Worm (Caenorhabditis elegans) whole organism, mixed stage, embryonic: ENCODE measurements around the gene ZK1248.11.

ENCODE experiments used
- M03D4.4 ChIP-seq: sonication (generic microtip); optimal IDR thresholded peaks from 2 replicates; lab custom pipeline; 2017; ENCODE audit warnings: mild to moderate bottlenecking, missing genetic modification characterization, missing compliant biosample characterization
- lin-32 ChIP-seq: fragments of 200-800 bp; sonication (Bioruptor generic); optimal IDR thresholded peaks from 2 replicates; lab custom pipeline; 2018; ENCODE audit warnings: mild to moderate bottlenecking, missing genetic modification characterization, missing compliant biosample characterization
- lsy-2 ChIP-seq: fragments of 150-350 bp; optimal IDR thresholded peaks from 2 replicates; lab custom pipeline; 2014; ENCODE audit warnings: missing biosample characterization, missing genetic modification characterization
- snpc-4 ChIP-seq: fragments of 150-350 bp; optimal IDR thresholded peaks from 2 replicates; lab custom pipeline; 2014; ENCODE audit warnings: missing biosample characterization, missing genetic modification characterization
- unc-39 ChIP-seq: fragments of 150-350 bp; optimal IDR thresholded peaks from 2 replicates; lab custom pipeline; 2014; ENCODE audit warnings: missing biosample characterization, missing genetic modification characterization
- unc-62 ChIP-seq: fragments of 150-350 bp; optimal IDR thresholded peaks from 2 replicates; lab custom pipeline; 2014; ENCODE audit warnings: missing biosample characterization, missing genetic modification reagents, missing genetic modification characterization
- ztf-11 ChIP-seq: fragments of 150-350 bp; optimal IDR thresholded peaks from 2 replicates; lab custom pipeline; 2014; ENCODE audit warnings: missing biosample characterization, missing genetic modification characterization

- no peak for TF ChIP-seq snpc-4 (tag; lab: Kevin White, UChicago)
- no peak for TF ChIP-seq unc-62 (GFP tag; lab: Kevin White, UChicago)
- TF ChIP-seq unc-39: no peak
- no peak for TF ChIP-seq lsy-2 (tag; lab: Kevin White, UChicago)
- no peak for TF ChIP-seq M03D4.4 (tag; lab: Kevin White, UChicago)
- TF ChIP-seq lin-32 (GFP tag; lab: Kevin White, UChicago): no peak
- TF ChIP-seq ztf-11 (tag; lab: Kevin White, UChicago): no peak
These were observed 48.5 kb downstream of the ZK1248.11 start for ce11 chrII:5779866-5780265.
